Worm (Caenorhabditis elegans) whole organism, L4 larva: ENCODE results near the gene inx-10.

ENCODE experiments used
- F26F4.8 ChIP-seq: fragments of 200-800 bp; sonication (Bioruptor generic); conservative IDR thresholded peaks from 2 replicates; pipeline ENCODE4 v1.3.6; 2022; ENCODE audit warnings: missing genetic modification characterization, missing compliant biosample characterization
- F49E8.2 ChIP-seq: sonication (generic microtip); optimal IDR thresholded peaks from 2 replicates; lab custom pipeline; 2016; ENCODE audit warnings: missing compliant biosample characterization, mild to moderate bottlenecking, missing genetic modification characterization, borderline replicate concordance
- T26A8.4 ChIP-seq: fragments of 200-800 bp; sonication (Bioruptor generic); IDR thresholded peaks from 2 replicates; pipeline ENCODE4 v1.3.6; 2022; ENCODE audit warnings: missing genetic modification characterization, missing compliant biosample characterization
- Y48G9A.11 ChIP-seq: fragments of 200-800 bp; sonication (Bioruptor generic); IDR thresholded peaks from 2 replicates; pipeline ENCODE4 v1.3.6; 2022; ENCODE audit warnings: missing genetic modification reagents, missing genetic modification characterization, missing compliant biosample characterization
- Y5F2A.4 ChIP-seq: fragments of 200-800 bp; sonication (Bioruptor generic); optimal IDR thresholded peaks from 2 replicates; lab custom pipeline; 2018; ENCODE audit warnings: mild to moderate bottlenecking, missing genetic modification characterization, missing compliant biosample characterization
- Y75B8A.6 ChIP-seq: fragments of 200-800 bp; sonication (Bioruptor generic); IDR thresholded peaks from 2 replicates; pipeline ENCODE4 v1.3.6; 2022; ENCODE audit warnings: missing genetic modification reagents, missing genetic modification characterization, missing compliant biosample characterization
- ZK337.2 ChIP-seq: fragments of 200-800 bp; sonication (Bioruptor generic); IDR thresholded peaks from 2 replicates; pipeline ENCODE4 v1.3.6; 2022; ENCODE audit warnings: missing genetic modification reagents, missing genetic modification characterization, missing compliant biosample characterization
- ZK546.5 ChIP-seq, 2 experiments: sonication (generic microtip); optimal IDR thresholded peaks; 2 replicates each; lab custom pipeline; 2017; ENCODE audit warnings: missing biosample characterization in 2 of 2, missing genetic modification characterization in 2 of 2
- aly-2 ChIP-seq: sonication (generic microtip); optimal IDR thresholded peaks from 2 replicates; lab custom pipeline; 2018; ENCODE audit warnings: missing biosample characterization, missing genetic modification characterization
- ama-1 ChIP-seq: fragments of 150-350 bp; optimal IDR thresholded peaks from 2 replicates; lab custom pipeline; 2014; ENCODE audit warnings: inconsistent platforms, mixed read lengths
- ceh-62 ChIP-seq: sonication (generic microtip); optimal IDR thresholded peaks from 2 replicates; lab custom pipeline; 2017; ENCODE audit warnings: missing biosample characterization, missing genetic modification characterization
- daf-12 ChIP-seq: fragments of 150-350 bp; optimal IDR thresholded peaks from 2 replicates; lab custom pipeline; 2014; ENCODE audit warnings: missing biosample characterization, missing genetic modification reagents, missing genetic modification characterization
- daf-16 ChIP-seq, 3 experiments: sonication (generic microtip); optimal IDR thresholded peaks; 2 replicates each; lab custom pipeline; 2016 to 2017; ENCODE audit warnings: missing genetic modification characterization in 3 of 3, missing genetic modification reagents in 3 of 3, mild to moderate bottlenecking in 2 of 3, missing compliant biosample characterization in 2 of 3, missing biosample characterization in 1 of 3, moderate library complexity in 1 of 3
- dmd-9 ChIP-seq: fragments of 200-800 bp; sonication (Bioruptor generic); IDR thresholded peaks from 2 replicates; pipeline ENCODE4 v1.3.6; 2022; ENCODE audit warnings: missing genetic modification reagents, missing genetic modification characterization, missing compliant biosample characterization
- duxl-1 ChIP-seq: sonication (generic microtip); optimal IDR thresholded peaks from 2 replicates; lab custom pipeline; 2016; ENCODE audit warnings: mild to moderate bottlenecking, missing genetic modification characterization, moderate library complexity, missing compliant biosample characterization; ENCODE audit not compliant: poor library complexity
- dve-1 ChIP-seq: sonication (generic microtip); optimal IDR thresholded peaks from 2 replicates; lab custom pipeline; 2017; ENCODE audit warnings: antibody characterized with exemption, mild to moderate bottlenecking, missing genetic modification characterization, missing compliant biosample characterization; ENCODE audit not compliant: insufficient read depth
- egl-43 ChIP-seq: fragments of 200-800 bp; sonication (Bioruptor generic); IDR thresholded peaks from 2 replicates; pipeline ENCODE4 v1.3.6; 2022; ENCODE audit warnings: missing genetic modification reagents, missing genetic modification characterization, missing compliant biosample characterization
- fos-1 ChIP-seq: fragments of 150-350 bp; optimal IDR thresholded peaks from 2 replicates; lab custom pipeline; 2014; ENCODE audit warnings: missing biosample characterization, missing genetic modification characterization
- gei-8 ChIP-seq: fragments of 200-800 bp; sonication (Bioruptor generic); optimal IDR thresholded peaks from 2 replicates; lab custom pipeline; 2018; ENCODE audit warnings: mild to moderate bottlenecking, missing genetic modification characterization, missing compliant biosample characterization
- hif-1 ChIP-seq, 2 experiments: sonication (generic microtip); optimal IDR thresholded peaks; 2 replicates each; lab custom pipeline; 2016 to 2017; ENCODE audit warnings: missing compliant biosample characterization in 2 of 2, missing genetic modification characterization in 2 of 2, missing genetic modification reagents in 2 of 2, missing genotype in 2 of 2, mild to moderate bottlenecking in 1 of 2
- hlh-11 ChIP-seq: fragments of 200-800 bp; sonication (Bioruptor generic); optimal IDR thresholded peaks from 2 replicates; lab custom pipeline; 2018; ENCODE audit warnings: mild to moderate bottlenecking, missing genetic modification characterization, missing compliant biosample characterization
- hlh-30 ChIP-seq: sonication (generic microtip); optimal IDR thresholded peaks from 2 replicates; lab custom pipeline; 2017; ENCODE audit warnings: antibody characterized with exemption, mild to moderate bottlenecking, missing genetic modification characterization, missing compliant biosample characterization; ENCODE audit not compliant: insufficient read depth
- hmg-1.1 ChIP-seq: fragments of 200-800 bp; sonication (Bioruptor generic); IDR thresholded peaks from 2 replicates; pipeline ENCODE4 v1.3.6; 2022; ENCODE audit warnings: missing genetic modification reagents, missing genetic modification characterization, missing compliant biosample characterization
- jun-1 ChIP-seq: fragments of 150-350 bp; optimal IDR thresholded peaks from 2 replicates; lab custom pipeline; 2014; ENCODE audit warnings: missing biosample characterization, missing genetic modification reagents, missing genetic modification characterization
- lin-1 ChIP-seq: fragments of 200-800 bp; sonication (Bioruptor generic); IDR thresholded peaks from 2 replicates; pipeline ENCODE4 v1.3.6; 2022; ENCODE audit warnings: missing genetic modification reagents, missing genetic modification characterization, missing compliant biosample characterization
- lin-15B ChIP-seq: fragments of 150-350 bp; sonication (generic microtip); optimal IDR thresholded peaks from 3 replicates; lab custom pipeline; 2014; ENCODE audit warnings: missing biosample characterization, missing genetic modification characterization
- lsy-2 ChIP-seq, 2 experiments: fragments of 150-350 bp in 1 of 2; sonication (generic microtip) in 1 of 2; optimal IDR thresholded peaks; 2 replicates each; lab custom pipeline; 2014 to 2017; ENCODE audit warnings: missing biosample characterization in 2 of 2, missing genetic modification characterization in 2 of 2
- mdl-1 ChIP-seq, 2 experiments: fragments of 150-350 bp in 1 of 2; sonication (generic microtip) in 1 of 2; optimal IDR thresholded peaks; 2 replicates each; lab custom pipeline; 2014 to 2017; ENCODE audit warnings: missing biosample characterization in 2 of 2, missing genetic modification characterization in 2 of 2
- mdt-29 ChIP-seq: fragments of 200-800 bp; sonication (Bioruptor generic); IDR thresholded peaks from 2 replicates; pipeline ENCODE4 v1.3.6; 2022; ENCODE audit warnings: missing genetic modification reagents, missing genetic modification characterization, missing compliant biosample characterization
- mxl-2 ChIP-seq: fragments of 200-800 bp; sonication (Bioruptor generic); conservative IDR thresholded peaks from 2 replicates; pipeline ENCODE4 v1.3.6; 2022; ENCODE audit warnings: missing genetic modification reagents, missing genetic modification characterization, missing compliant biosample characterization
- nhr-102 ChIP-seq: sonication (generic microtip); optimal IDR thresholded peaks from 2 replicates; lab custom pipeline; 2016; ENCODE audit warnings: mild to moderate bottlenecking, missing genetic modification characterization, moderate library complexity, missing compliant biosample characterization
- nhr-11 ChIP-seq: fragments of 150-350 bp; optimal IDR thresholded peaks from 2 replicates; lab custom pipeline; 2014; ENCODE audit warnings: missing biosample characterization, missing genetic modification characterization
- nhr-111 ChIP-seq: fragments of 200-800 bp; sonication (Bioruptor generic); optimal IDR thresholded peaks from 2 replicates; lab custom pipeline; 2018; ENCODE audit warnings: mild to moderate bottlenecking, missing genetic modification characterization, missing compliant biosample characterization
- nhr-25 ChIP-seq: sonication (generic microtip); optimal IDR thresholded peaks from 2 replicates; lab custom pipeline; 2017; ENCODE audit warnings: missing genetic modification characterization, mild to moderate bottlenecking, missing compliant biosample characterization, antibody characterized with exemption, moderate library complexity, borderline replicate concordance; ENCODE audit not compliant: insufficient read depth
- nhr-41 ChIP-seq: fragments of 200-800 bp; sonication (Bioruptor generic); IDR thresholded peaks from 2 replicates; pipeline ENCODE4 v1.3.6; 2022; ENCODE audit warnings: missing genetic modification reagents, missing genetic modification characterization, missing compliant biosample characterization
- nhr-48 ChIP-seq: sonication (generic microtip); optimal IDR thresholded peaks from 2 replicates; lab custom pipeline; 2016; ENCODE audit warnings: mild to moderate bottlenecking, missing genetic modification characterization, missing compliant biosample characterization
- nhr-77 ChIP-seq: fragments of 150-350 bp; optimal IDR thresholded peaks from 2 replicates; lab custom pipeline; 2014; ENCODE audit warnings: missing biosample characterization, missing genetic modification characterization
- php-3 ChIP-seq: fragments of 200-800 bp; sonication (Bioruptor generic); IDR thresholded peaks from 2 replicates; pipeline ENCODE4 v1.3.6; 2022; ENCODE audit warnings: missing genetic modification reagents, missing genetic modification characterization, missing compliant biosample characterization
- rbr-2 ChIP-seq: sonication (generic microtip); optimal IDR thresholded peaks from 2 replicates; lab custom pipeline; 2016; ENCODE audit warnings: missing genotype, missing genetic modification characterization, missing compliant biosample characterization
- sdz-12 ChIP-seq: fragments of 200-800 bp; sonication (Bioruptor generic); optimal IDR thresholded peaks from 2 replicates; lab custom pipeline; 2018; ENCODE audit warnings: mild to moderate bottlenecking, missing genetic modification characterization, missing compliant biosample characterization
- set-16 ChIP-seq: fragments of 200-800 bp; sonication (Bioruptor generic); IDR thresholded peaks from 2 replicates; pipeline ENCODE4 v1.3.6; 2022; ENCODE audit warnings: missing genetic modification reagents, missing genetic modification characterization, missing compliant biosample characterization
- spr-3 ChIP-seq: fragments of 200-800 bp; sonication (Bioruptor generic); optimal IDR thresholded peaks from 2 replicates; lab custom pipeline; 2018; ENCODE audit warnings: mild to moderate bottlenecking, missing genetic modification characterization, missing compliant biosample characterization
- unc-62 ChIP-seq, 3 experiments: fragments of 150-350 bp in 1 of 3; sonication (generic microtip); optimal IDR thresholded peaks in 2 of 3; peaks in 1 of 3; 1 replicate in 1 of 3; 2 replicates in 2 of 3; lab custom pipeline; 2014 to 2017; ENCODE audit warnings: missing biosample characterization in 3 of 3, missing genetic modification characterization in 3 of 3, missing genetic modification reagents in 3 of 3, missing genotype in 1 of 3
- vab-7 ChIP-seq: fragments of 200-800 bp; sonication (Bioruptor generic); IDR thresholded peaks from 2 replicates; pipeline ENCODE4 v1.3.6; 2022; ENCODE audit warnings: missing genetic modification reagents, missing genetic modification characterization, missing compliant biosample characterization
- zip-11 ChIP-seq: fragments of 200-800 bp; sonication (Bioruptor generic); IDR thresholded peaks from 2 replicates; pipeline ENCODE4 v1.3.6; 2022; ENCODE audit warnings: missing genetic modification characterization, missing compliant biosample characterization
- ztf-7 ChIP-seq: fragments of 150-350 bp; optimal IDR thresholded peaks from 2 replicates; lab custom pipeline; 2014; ENCODE audit warnings: missing biosample characterization, missing genetic modification characterization

Gene inx-10

ce11 chrV:9212499-9212898, 5.2 kb upstream of the inx-10 start (continued):
- TF ChIP-seq nhr-77 (peak; percentile 72), hif-1 (tag; optimal IDR thresholded peaks at IDR 0.05; lab: Kevin White, UChicago) (peak in 1 of 2 experiments; percentile 33), hlh-30 (peak; percentile 44), jun-1 (tag; lab: Kevin White, UChicago) (no peak), unc-62 (GFP tag; optimal IDR thresholded peaks at IDR 0.05 in 1 of 2; lab: Kevin White, UChicago) (no peak), unc-62 (tag; optimal IDR thresholded peaks at IDR 0.05; lab: Kevin White, UChicago) (no peak), vab-7 (GFP tag; lab: Robert Waterston, UW) (no peak), Y75B8A.6 (GFP tag; lab: Robert Waterston, UW) (no peak), daf-16 (GFP tag; optimal IDR thresholded peaks at IDR 0.05; lab: Kevin White, UChicago) (no peak), daf-16 (tag; optimal IDR thresholded peaks at IDR 0.05; lab: Kevin White, UChicago) (peak; percentile 81), spr-3 (no peak), dmd-9 (GFP tag; lab: Robert Waterston, UW) (no peak), nhr-111 (GFP tag; lab: Kevin White, UChicago) (no peak), set-16 (GFP tag; lab: Robert Waterston, UW) (no peak), nhr-25 (peak; percentile 30), Y48G9A.11 (GFP tag; lab: Robert Waterston, UW) (no peak), aly-2 (tag; lab: Kevin White, UChicago) (no peak), F49E8.2 (tag; lab: Kevin White, UChicago) (no peak), lsy-2 (tag; optimal IDR thresholded peaks at IDR 0.05; lab: Kevin White, UChicago) (peak in 1 of 2 experiments; percentile 83), ceh-62 (tag; lab: Kevin White, UChicago) (no peak), ZK546.5 (tag; optimal IDR thresholded peaks at IDR 0.05; lab: Kevin White, UChicago) (no peak), zip-11 (GFP tag; lab: Robert Waterston, UW) (no peak), lin-15B (tag; lab: Kevin White, UChicago) (no peak), lin-1 (GFP tag; lab: Robert Waterston, UW) (no peak), nhr-48 (tag; lab: Kevin White, UChicago) (no peak), gei-8 (GFP tag; lab: Kevin White, UChicago) (no peak), hmg-1.1 (GFP tag; lab: Robert Waterston, UW) (peak; percentile 72), mxl-2 (GFP tag; lab: Robert Waterston, UW) (no peak), sdz-12 (GFP tag; lab: Kevin White, UChicago) (no peak), egl-43 (GFP tag; lab: Robert Waterston, UW) (no peak)
- TF ChIP-seq, all 104 proteins: peak for 24

DNA sequence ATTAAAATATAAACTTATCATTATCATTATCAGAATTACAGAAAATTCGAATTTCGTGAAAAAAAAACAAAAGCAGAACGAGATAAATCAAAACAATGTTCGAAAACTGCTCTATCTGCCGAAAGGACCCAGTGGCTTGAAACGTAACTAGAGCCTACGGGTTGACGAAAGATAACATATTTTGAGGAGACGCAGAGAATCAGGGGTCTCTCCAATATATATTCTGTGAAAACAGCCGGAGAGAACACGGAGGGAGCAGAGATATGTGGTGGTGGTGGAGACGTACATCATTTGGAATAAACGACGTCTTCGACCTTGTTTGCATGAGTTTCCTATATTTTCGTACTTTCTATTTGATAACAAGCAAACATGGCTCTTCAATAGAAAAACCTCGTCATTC, 1.6 kb upstream of the inx-10 start:
- TF ChIP-seq rbr-2 (tag; lab: Kevin White, UChicago): peak; percentile 8
- no peak for TF ChIP-seq F26F4.8 (GFP tag; lab: Robert Waterston, UW)
- TF ChIP-seq ztf-7: no peak
- peak in 1 of 2 experiments; percentile 1 for TF ChIP-seq daf-16 (GFP tag; optimal IDR thresholded peaks at IDR 0.05; lab: Kevin White, UChicago)
- TF ChIP-seq daf-16 (tag; optimal IDR thresholded peaks at IDR 0.05; lab: Kevin White, UChicago): no peak

DNA sequence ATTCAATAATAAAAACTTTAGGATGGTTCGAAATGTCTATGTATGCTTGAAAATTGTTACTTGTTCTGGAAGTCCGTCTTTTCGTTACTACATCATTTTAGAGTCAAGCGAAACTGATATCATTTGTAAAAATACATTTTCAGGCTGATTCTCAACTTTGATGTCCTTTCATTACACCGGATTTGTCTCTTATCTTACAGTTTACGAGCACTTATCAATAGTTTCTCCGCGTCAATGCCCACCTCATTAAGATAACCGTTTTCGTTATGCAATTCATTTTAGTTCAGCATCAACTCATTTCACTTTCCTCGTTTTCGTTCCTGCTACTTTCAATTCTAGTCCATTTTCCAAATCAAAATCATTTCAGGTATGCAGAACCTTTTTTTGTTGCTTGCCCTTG, 4.6 kb downstream of the inx-10 start, which contains the start of gene asp-2:
Gene asp-2 (plus strand): TSS at position 368 of the 400 bp plus-strand sequence.
- no peak for TF ChIP-seq hif-1 (tag; optimal IDR thresholded peaks at IDR 0.05; lab: Kevin White, UChicago)
- no peak for TF ChIP-seq mdl-1 (tag; optimal IDR thresholded peaks at IDR 0.05; lab: Kevin White, UChicago)
- no peak for TF ChIP-seq Y5F2A.4
- peak; percentile 57 for TF ChIP-seq hlh-11
- no peak for TF ChIP-seq mdt-29 (GFP tag; lab: Robert Waterston, UW)
- no peak for TF ChIP-seq daf-16 (GFP tag; optimal IDR thresholded peaks at IDR 0.05; lab: Kevin White, UChicago)
- peak; percentile 63 for TF ChIP-seq daf-16 (tag; optimal IDR thresholded peaks at IDR 0.05; lab: Kevin White, UChicago)
- TF ChIP-seq nhr-102 (tag; lab: Kevin White, UChicago): no peak
- TF ChIP-seq dve-1 (tag; lab: Kevin White, UChicago): peak; percentile 74
- TF ChIP-seq php-3: 0 out of 2 replicates have a peak, but pooled peaks have one; percentile 53
- TF ChIP-seq duxl-1 (tag; lab: Kevin White, UChicago): no peak
- TF ChIP-seq jun-1 (tag; lab: Kevin White, UChicago): no peak
- no peak for TF ChIP-seq nhr-41
- TF ChIP-seq Y48G9A.11 (GFP tag; lab: Robert Waterston, UW): no peak
- no peak for TF ChIP-seq daf-12 (tag; lab: Kevin White, UChicago)
- TF ChIP-seq fos-1 (tag; lab: Kevin White, UChicago): no peak
- TF ChIP-seq T26A8.4 (GFP tag; lab: Robert Waterston, UW): no peak
- no peak for TF ChIP-seq ZK337.2 (GFP tag; lab: Robert Waterston, UW)
- no peak for TF ChIP-seq ama-1 (lab: Kevin White, UChicago)
- TF ChIP-seq lin-1 (GFP tag; lab: Robert Waterston, UW): no peak
- no peak for TF ChIP-seq nhr-11 (tag; lab: Kevin White, UChicago)
- peak; percentile 20 for TF ChIP-seq nhr-77
